Fruit fly (Drosophila melanogaster) whole organism, adult: ENCODE measurements around the gene CG33648.

Experiments used
- CG11617 ChIP-seq: fragments of 200-800 bp; sonication (Bioruptor generic); optimal IDR thresholded peaks from 2 replicates; lab custom pipeline; 2017; ENCODE audit warnings: mild to moderate bottlenecking, missing biosample characterization, missing genetic modification reagents, missing genetic modification characterization
- CG12768 ChIP-seq: fragments of 200-800 bp; sonication (Bioruptor generic); optimal IDR thresholded peaks from 2 replicates; lab custom pipeline; 2017; ENCODE audit warnings: missing biosample characterization, missing genetic modification characterization, mild to moderate bottlenecking, moderate library complexity, missing genetic modification reagents
- CG14711 ChIP-seq: fragments of 200-800 bp; sonication (Bioruptor generic); optimal IDR thresholded peaks from 2 replicates; lab custom pipeline; 2018; ENCODE audit warnings: missing biosample characterization, mild to moderate bottlenecking, missing genetic modification characterization, moderate library complexity
- CG1620 ChIP-seq: fragments of 200-800 bp; sonication (Bioruptor generic); optimal IDR thresholded peaks from 2 replicates; lab custom pipeline; 2016; ENCODE audit warnings: missing biosample characterization, missing genetic modification characterization
- CG33017 ChIP-seq: fragments of 200-800 bp; sonication (Bioruptor generic); optimal IDR thresholded peaks from 2 replicates; lab custom pipeline; 2018; ENCODE audit warnings: missing biosample characterization, mild to moderate bottlenecking, missing genetic modification characterization, moderate library complexity
- CG5204 ChIP-seq: fragments of 200-800 bp; sonication (Bioruptor generic); optimal IDR thresholded peaks from 2 replicates; lab custom pipeline; 2016; ENCODE audit warnings: missing biosample characterization, missing genetic modification characterization
- CG7045 ChIP-seq: fragments of 200-800 bp; sonication (Bioruptor generic); optimal IDR thresholded peaks from 2 replicates; lab custom pipeline; 2017; ENCODE audit warnings: missing biosample characterization, mild to moderate bottlenecking, missing genetic modification characterization
- CG7101 ChIP-seq: fragments of 200-800 bp; sonication (Bioruptor generic); optimal IDR thresholded peaks from 2 replicates; lab custom pipeline; 2018; ENCODE audit warnings: missing biosample characterization, mild to moderate bottlenecking, missing genetic modification characterization, moderate library complexity
- Clk ChIP-seq: fragments of 200-800 bp; sonication (Bioruptor generic); optimal IDR thresholded peaks from 2 replicates; lab custom pipeline; 2017; ENCODE audit warnings: missing biosample characterization, missing genetic modification characterization
- Crg-1 ChIP-seq: fragments of 200-800 bp; sonication (Bioruptor generic); optimal IDR thresholded peaks from 2 replicates; lab custom pipeline; 2016; ENCODE audit warnings: missing biosample characterization, missing genetic modification characterization
- Hr96 ChIP-seq: fragments of 200-800 bp; sonication (Bioruptor generic); optimal IDR thresholded peaks from 2 replicates; lab custom pipeline; 2016; ENCODE audit warnings: missing biosample characterization, missing genetic modification characterization
- Mnt ChIP-seq: fragments of 200-800 bp; sonication (Bioruptor generic); optimal IDR thresholded peaks from 2 replicates; lab custom pipeline; 2016; ENCODE audit warnings: missing biosample characterization, mild to moderate bottlenecking, missing genetic modification characterization
- bab1 ChIP-seq: fragments of 200-800 bp; sonication (Bioruptor generic); optimal IDR thresholded peaks from 3 replicates; lab custom pipeline; 2019; ENCODE audit warnings: missing biosample characterization, mild to moderate bottlenecking, missing genetic modification characterization, moderate library complexity
- cic ChIP-seq: fragments of 200-800 bp; sonication (Bioruptor generic); optimal IDR thresholded peaks from 2 replicates; lab custom pipeline; 2017; ENCODE audit warnings: missing biosample characterization, mild to moderate bottlenecking, missing genetic modification characterization, moderate library complexity
- cnc ChIP-seq, 2 experiments: fragments of >200 bp; optimal IDR thresholded peaks; 2 replicates each; lab custom pipeline; 2017
- kay ChIP-seq: fragments of 200-800 bp; sonication (Bioruptor generic); peaks from one replicate; lab custom pipeline; 2016; ENCODE audit warnings: missing biosample characterization, missing genetic modification characterization, borderline replicate concordance
- ovo ChIP-seq: fragments of 200-800 bp; sonication (Bioruptor generic); optimal IDR thresholded peaks from 2 replicates; lab custom pipeline; 2016; ENCODE audit warnings: missing biosample characterization, missing genetic modification characterization
- pad ChIP-seq: fragments of 200-800 bp; sonication (Bioruptor generic); optimal IDR thresholded peaks from 3 replicates; lab custom pipeline; 2017; ENCODE audit warnings: missing biosample characterization, missing genetic modification characterization, mild to moderate bottlenecking, moderate library complexity, missing genetic modification reagents
- tj ChIP-seq: fragments of 200-800 bp; sonication (Bioruptor generic); optimal IDR thresholded peaks from 3 replicates; lab custom pipeline; 2017; ENCODE audit warnings: missing biosample characterization, mild to moderate bottlenecking, missing genetic modification characterization, moderate library complexity
- toe ChIP-seq: fragments of 200-800 bp; sonication (Bioruptor generic); optimal IDR thresholded peaks from 2 replicates; lab custom pipeline; 2016; ENCODE audit warnings: missing biosample characterization, missing genetic modification characterization

The CG33648 gene

dm6 chr2L:14549009-14549408 lies 24.9 kb downstream of the CG33648 start, which contains the start of gene CG4218:
CG4218 (minus strand) TSS chr2L:14549109.
- no peak for TF ChIP-seq toe
- TF ChIP-seq CG7101 (tag; lab: Kevin White, UChicago): no peak
- TF ChIP-seq tj (GFP tag; lab: Kevin White, UChicago): no peak
- no peak for TF ChIP-seq CG33017
- no peak for TF ChIP-seq ovo (GFP tag; lab: Kevin White, UChicago)
- TF ChIP-seq CG11617: no peak
- no peak for TF ChIP-seq Clk (GFP tag; lab: Kevin White, UChicago)
- no peak for TF ChIP-seq cic (GFP tag; lab: Kevin White, UChicago)
- TF ChIP-seq CG12768 (GFP tag; lab: Kevin White, UChicago): no peak
- no peak for TF ChIP-seq CG1620 (GFP tag; lab: Kevin White, UChicago)
- TF ChIP-seq CG7045: no peak
- TF ChIP-seq CG5204: no peak
- no peak for TF ChIP-seq Hr96 (GFP tag; lab: Kevin White, UChicago)
- no peak for TF ChIP-seq Crg-1 (GFP tag; lab: Kevin White, UChicago)
- no peak for TF ChIP-seq bab1 (GFP tag; lab: Kevin White, UChicago)
- no peak for TF ChIP-seq CG14711 (tag; lab: Kevin White, UChicago)
- no peak for TF ChIP-seq pad (GFP tag; lab: Kevin White, UChicago)
- TF ChIP-seq kay (GFP tag; lab: Kevin White, UChicago): no peak
- TF ChIP-seq cnc (optimal IDR thresholded peaks at IDR 0.05; lab: Kevin White, UChicago): no peak
- no peak for TF ChIP-seq Mnt (GFP tag; lab: Kevin White, UChicago)

- TF ChIP-seq CG11617: no peak
- TF ChIP-seq tj (GFP tag; lab: Kevin White, UChicago): no peak
- TF ChIP-seq CG33017: no peak
- no peak for TF ChIP-seq toe
- TF ChIP-seq Hr96 (GFP tag; lab: Kevin White, UChicago): no peak
- TF ChIP-seq bab1 (GFP tag; lab: Kevin White, UChicago): no peak
- no peak for TF ChIP-seq Mnt (GFP tag; lab: Kevin White, UChicago)
- no peak for TF ChIP-seq ovo (GFP tag; lab: Kevin White, UChicago)
- TF ChIP-seq CG1620 (GFP tag; lab: Kevin White, UChicago): no peak
- TF ChIP-seq CG7045: no peak
- TF ChIP-seq CG7101 (tag; lab: Kevin White, UChicago): no peak
- no peak for TF ChIP-seq CG14711 (tag; lab: Kevin White, UChicago)
- TF ChIP-seq cic (GFP tag; lab: Kevin White, UChicago): no peak
- TF ChIP-seq kay (GFP tag; lab: Kevin White, UChicago): no peak
- no peak for TF ChIP-seq pad (GFP tag; lab: Kevin White, UChicago)
- no peak for TF ChIP-seq Crg-1 (GFP tag; lab: Kevin White, UChicago)
- TF ChIP-seq cnc (optimal IDR thresholded peaks at IDR 0.05; lab: Kevin White, UChicago): no peak
- no peak for TF ChIP-seq CG5204
- no peak for TF ChIP-seq Clk (GFP tag; lab: Kevin White, UChicago)
These were observed 26.7 kb downstream of the CG33648 start for dm6 chr2L:14550653-14551352.

- TF ChIP-seq Mnt (GFP tag; lab: Kevin White, UChicago) (no peak), Clk (GFP tag; lab: Kevin White, UChicago) (no peak), pad (GFP tag; lab: Kevin White, UChicago) (no peak), CG12768 (GFP tag; lab: Kevin White, UChicago) (no peak), cic (GFP tag; lab: Kevin White, UChicago) (no peak), CG14711 (tag; lab: Kevin White, UChicago) (no peak), tj (GFP tag; lab: Kevin White, UChicago) (no peak), toe (no peak), bab1 (GFP tag; lab: Kevin White, UChicago) (no peak), Hr96 (GFP tag; lab: Kevin White, UChicago) (no peak), Crg-1 (GFP tag; lab: Kevin White, UChicago) (no peak), CG7045 (no peak), kay (GFP tag; lab: Kevin White, UChicago) (no peak), ovo (GFP tag; lab: Kevin White, UChicago) (no peak), CG1620 (GFP tag; lab: Kevin White, UChicago) (no peak), CG5204 (no peak), CG7101 (tag; lab: Kevin White, UChicago) (no peak), cnc (optimal IDR thresholded peaks at IDR 0.05; lab: Kevin White, UChicago) (no peak), CG33017 (no peak), CG11617 (no peak)
These were observed 28.1 kb downstream of the CG33648 start for dm6 chr2L:14552141-14552748.

- no peak for TF ChIP-seq CG14711 (tag; lab: Kevin White, UChicago)
- no peak for TF ChIP-seq CG7101 (tag; lab: Kevin White, UChicago)
- no peak for TF ChIP-seq Hr96 (GFP tag; lab: Kevin White, UChicago)
- no peak for TF ChIP-seq CG11617
- no peak for TF ChIP-seq CG7045
- TF ChIP-seq CG1620 (GFP tag; lab: Kevin White, UChicago): no peak
- no peak for TF ChIP-seq toe
- no peak for TF ChIP-seq pad (GFP tag; lab: Kevin White, UChicago)
- no peak for TF ChIP-seq kay (GFP tag; lab: Kevin White, UChicago)
- no peak for TF ChIP-seq CG5204
- TF ChIP-seq tj (GFP tag; lab: Kevin White, UChicago): no peak
These were observed 28.7 kb downstream of the CG33648 start for dm6 chr2L:14552819-14553218.

- no peak for TF ChIP-seq bab1 (GFP tag; lab: Kevin White, UChicago)
- no peak for TF ChIP-seq kay (GFP tag; lab: Kevin White, UChicago)
- no peak for TF ChIP-seq tj (GFP tag; lab: Kevin White, UChicago)
- no peak for TF ChIP-seq CG33017
- TF ChIP-seq CG14711 (tag; lab: Kevin White, UChicago): no peak
- no peak for TF ChIP-seq CG5204
- TF ChIP-seq toe: no peak
- no peak for TF ChIP-seq cic (GFP tag; lab: Kevin White, UChicago)
- TF ChIP-seq Clk (GFP tag; lab: Kevin White, UChicago): no peak
- TF ChIP-seq CG7045: no peak
- no peak for TF ChIP-seq CG1620 (GFP tag; lab: Kevin White, UChicago)
- TF ChIP-seq Mnt (GFP tag; lab: Kevin White, UChicago): no peak
- no peak for TF ChIP-seq ovo (GFP tag; lab: Kevin White, UChicago)
- no peak for TF ChIP-seq pad (GFP tag; lab: Kevin White, UChicago)
These were observed 29.9 kb downstream of the CG33648 start for dm6 chr2L:14553868-14554591.
